Worm (Caenorhabditis elegans): Measurements from ENCODE around the gene ptp-8.

ce11 chrIV:7404934-7405632, 23.2 kb downstream of the ptp-8 start, which contains the start of the genes C48A7.16 and egl-19:
- TF ChIP-seq lin-39 (tag; optimal IDR thresholded peaks at IDR 0.05): no peak
- no peak for TF ChIP-seq lin-15B (tag; optimal IDR thresholded peaks at IDR 0.05)
- TF ChIP-seq ceh-82 (tag; optimal IDR thresholded peaks at IDR 0.05): no peak
